Fruit fly (Drosophila melanogaster) whole organism, embryonic: ENCODE results near the gene CG11768.
A peak's percentile ranks its signal among the peaks of the same experiment; 100 is the strongest.

Experiments used
- BEAF-32 ChIP-seq: fragments of 200-800 bp; sonication (Bioruptor generic); optimal IDR thresholded peaks from 3 replicates; lab custom pipeline; 2017; ENCODE audit warnings: missing biosample characterization, missing genetic modification characterization, mild to moderate bottlenecking, moderate library complexity, missing genetic modification reagents
- Bdp1 ChIP-seq: fragments of 200-800 bp; sonication (Bioruptor generic); optimal IDR thresholded peaks from 3 replicates; lab custom pipeline; 2016; ENCODE audit warnings: missing biosample characterization, missing genetic modification characterization
- CG11696 ChIP-seq: fragments of 200-800 bp; sonication (Bioruptor generic); IDR thresholded peaks from 2 replicates; pipeline ENCODE4 v1.3.6; 2022; ENCODE audit warnings: missing biosample characterization, missing genetic modification characterization
- CG14710 ChIP-seq: fragments of 200-800 bp; sonication (Bioruptor generic); optimal IDR thresholded peaks from 3 replicates; lab custom pipeline; 2019; ENCODE audit warnings: missing biosample characterization, mild to moderate bottlenecking, missing genetic modification characterization, moderate library complexity
- CG17802 ChIP-seq: fragments of 200-800 bp; sonication (Bioruptor generic); optimal IDR thresholded peaks from 2 replicates; lab custom pipeline; 2018; ENCODE audit warnings: missing biosample characterization, mild to moderate bottlenecking, missing genetic modification characterization, moderate library complexity
- CG1832 ChIP-seq: fragments of 200-800 bp; sonication (Bioruptor generic); optimal IDR thresholded peaks from 2 replicates; lab custom pipeline; 2017; ENCODE audit warnings: missing biosample characterization, mild to moderate bottlenecking, missing genetic modification characterization, inconsistent platforms
- CG18764 ChIP-seq: fragments of 200-800 bp; sonication (Bioruptor generic); optimal IDR thresholded peaks from 3 replicates; lab custom pipeline; 2016; ENCODE audit warnings: missing biosample characterization, missing genetic modification characterization
- CG30020 ChIP-seq: fragments of 200-800 bp; optimal IDR thresholded peaks from 2 replicates; lab custom pipeline; 2019; ENCODE audit warnings: missing biosample characterization, mild to moderate bottlenecking, missing genetic modification characterization, moderate library complexity
- CG3065 ChIP-seq: fragments of 200-800 bp; sonication (Bioruptor generic); optimal IDR thresholded peaks from 2 replicates; lab custom pipeline; 2016; ENCODE audit warnings: missing biosample characterization, missing genetic modification characterization
- CG31388 ChIP-seq: fragments of 200-800 bp; sonication (Bioruptor generic); optimal IDR thresholded peaks from 2 replicates; lab custom pipeline; 2016; ENCODE audit warnings: missing biosample characterization, missing genetic modification characterization
- CG32767 ChIP-seq: fragments of 200-800 bp; sonication (Bioruptor generic); IDR thresholded peaks from 2 replicates; pipeline ENCODE4 v1.3.6; 2022; ENCODE audit warnings: missing biosample characterization, missing genetic modification characterization
- CG34376 ChIP-seq: fragments of 200-800 bp; sonication (Bioruptor generic); optimal IDR thresholded peaks from 2 replicates; lab custom pipeline; 2018; ENCODE audit warnings: missing biosample characterization, mild to moderate bottlenecking, missing genetic modification characterization
- CG4282 ChIP-seq: fragments of 200-800 bp; sonication (Bioruptor generic); optimal IDR thresholded peaks from 2 replicates; lab custom pipeline; 2016; ENCODE audit warnings: missing biosample characterization, missing genetic modification characterization
- CG7928 ChIP-seq: fragments of 200-800 bp; sonication (Bioruptor generic); optimal IDR thresholded peaks from 2 replicates; lab custom pipeline; 2017; ENCODE audit warnings: missing biosample characterization, mild to moderate bottlenecking, missing genetic modification characterization
- CG8944 ChIP-seq: fragments of 200-800 bp; sonication (Bioruptor generic); optimal IDR thresholded peaks from 3 replicates; lab custom pipeline; 2016; ENCODE audit warnings: missing biosample characterization, missing genetic modification characterization
- CG9797 ChIP-seq: fragments of 200-800 bp; sonication (Bioruptor generic); optimal IDR thresholded peaks from 3 replicates; lab custom pipeline; 2018; ENCODE audit warnings: missing biosample characterization, mild to moderate bottlenecking, missing genetic modification characterization
- CG9817 ChIP-seq: fragments of 200-800 bp; sonication (Bioruptor generic); optimal IDR thresholded peaks from 2 replicates; lab custom pipeline; 2018; ENCODE audit warnings: missing biosample characterization, mild to moderate bottlenecking, missing genetic modification characterization, moderate library complexity
- Dip2 ChIP-seq: fragments of 200-800 bp; sonication (Bioruptor generic); IDR thresholded peaks from 2 replicates; pipeline ENCODE4 v1.3.6; 2022; ENCODE audit warnings: missing biosample characterization, missing genetic modification characterization
- Dp ChIP-seq: fragments of 200-800 bp; sonication (Bioruptor generic); optimal IDR thresholded peaks from 2 replicates; lab custom pipeline; 2018; ENCODE audit warnings: missing biosample characterization, mild to moderate bottlenecking, missing genetic modification characterization, moderate library complexity
- Ets65A ChIP-seq: fragments of 200-800 bp; sonication (Bioruptor generic); peaks from one replicate; lab custom pipeline; 2016; ENCODE audit warnings: missing biosample characterization, missing genetic modification characterization
- GATAe ChIP-seq: fragments of 200-800 bp; sonication (Bioruptor generic); conservative IDR thresholded peaks from 2 replicates; pipeline ENCODE4 v1.3.6; 2022; ENCODE audit warnings: missing biosample characterization, missing genetic modification characterization
- Gug ChIP-seq: fragments of 200-800 bp; sonication (Bioruptor generic); IDR thresholded peaks from 4 replicates; pipeline ENCODE4 v1.3.6; 2022; ENCODE audit warnings: missing biosample characterization, missing genetic modification characterization
- Hey ChIP-seq: fragments of 200-800 bp; sonication (Bioruptor generic); optimal IDR thresholded peaks from 3 replicates; lab custom pipeline; 2018; ENCODE audit warnings: missing biosample characterization, mild to moderate bottlenecking, missing genetic modification characterization
- Jarid2 ChIP-seq: fragments of 200-800 bp; sonication (Bioruptor generic); optimal IDR thresholded peaks from 3 replicates; lab custom pipeline; 2017; ENCODE audit warnings: mild to moderate bottlenecking, missing biosample characterization, missing genetic modification reagents, missing genetic modification characterization
- Lim3 ChIP-seq: fragments of 200-800 bp; sonication (Bioruptor generic); IDR thresholded peaks from 2 replicates; pipeline ENCODE4 v1.3.6; 2022; ENCODE audit warnings: missing biosample characterization, missing genetic modification characterization
- MBD-R2 ChIP-seq: fragments of 200-800 bp; sonication (Bioruptor generic); IDR thresholded peaks from 2 replicates; pipeline ENCODE4 v1.3.6; 2022; ENCODE audit warnings: missing biosample characterization, missing genetic modification characterization
- MESR4 ChIP-seq: fragments of 200-800 bp; sonication (Bioruptor generic); optimal IDR thresholded peaks from 2 replicates; lab custom pipeline; 2018; ENCODE audit warnings: missing biosample characterization, mild to moderate bottlenecking, missing genetic modification characterization, moderate library complexity
- NC2α ChIP-seq: fragments of 200-800 bp; sonication (Bioruptor generic); optimal IDR thresholded peaks from 2 replicates; lab custom pipeline; 2016; ENCODE audit warnings: missing biosample characterization, missing genetic modification characterization
- Nf-YC ChIP-seq: fragments of 200-800 bp; optimal IDR thresholded peaks from 3 replicates; lab custom pipeline; 2019; ENCODE audit warnings: missing biosample characterization, mild to moderate bottlenecking, missing genetic modification characterization, moderate library complexity
- Optix ChIP-seq: fragments of 200-800 bp; sonication (Bioruptor generic); IDR thresholded peaks from 3 replicates; pipeline ENCODE4 v1.3.6; 2022; ENCODE audit warnings: missing biosample characterization, missing genetic modification characterization
- Ssrp ChIP-seq: fragments of 200-800 bp; sonication (Bioruptor generic); optimal IDR thresholded peaks from 2 replicates; lab custom pipeline; 2018; ENCODE audit warnings: missing biosample characterization, mild to moderate bottlenecking, missing genetic modification characterization, moderate library complexity
- Taf1 ChIP-seq: fragments of 200-800 bp; sonication (Bioruptor generic); IDR thresholded peaks from 2 replicates; pipeline ENCODE4 v1.3.6; 2022; ENCODE audit warnings: missing biosample characterization, missing genetic modification characterization
- Tbp ChIP-seq: fragments of >200 bp; optimal IDR thresholded peaks from 2 replicates; lab custom pipeline; 2018; ENCODE audit warnings: missing biosample characterization, missing genetic modification characterization
- YL-1 ChIP-seq: fragments of 200-800 bp; sonication (Bioruptor generic); optimal IDR thresholded peaks from 3 replicates; lab custom pipeline; 2017; ENCODE audit warnings: missing biosample characterization, mild to moderate bottlenecking, missing genetic modification characterization
- cg ChIP-seq: fragments of 200-800 bp; sonication (Bioruptor generic); optimal IDR thresholded peaks from 3 replicates; lab custom pipeline; 2019; ENCODE audit warnings: missing biosample characterization, mild to moderate bottlenecking, missing genetic modification characterization, moderate library complexity
- chif ChIP-seq, 2 experiments: fragments of 200-800 bp; sonication (Bioruptor generic); optimal IDR thresholded peaks; 3 replicates each; lab custom pipeline; 2016; ENCODE audit warnings: missing biosample characterization in 2 of 2, missing genetic modification characterization in 2 of 2
- cwo ChIP-seq: fragments of 200-800 bp; sonication (Bioruptor generic); optimal IDR thresholded peaks from 3 replicates; lab custom pipeline; 2017; ENCODE audit warnings: missing biosample characterization, missing genetic modification characterization, mild to moderate bottlenecking, moderate library complexity, missing genetic modification reagents
- dmrt99B ChIP-seq: fragments of 200-800 bp; sonication (Bioruptor generic); optimal IDR thresholded peaks from 2 replicates; lab custom pipeline; 2018; ENCODE audit warnings: missing biosample characterization, mild to moderate bottlenecking, missing genetic modification characterization, moderate library complexity
- dpn ChIP-seq, 2 experiments: fragments of 200-800 bp; sonication (Bioruptor generic); optimal IDR thresholded peaks; 3 replicates each; lab custom pipeline; 2016; ENCODE audit warnings: missing biosample characterization in 2 of 2, missing genetic modification characterization in 2 of 2
- dysf ChIP-seq: fragments of 200-800 bp; sonication (Bioruptor generic); IDR thresholded peaks from 3 replicates; pipeline ENCODE4 v1.3.6; 2022; ENCODE audit warnings: missing biosample characterization, missing genetic modification characterization
- gcm2 ChIP-seq: fragments of 200-800 bp; sonication (Bioruptor generic); optimal IDR thresholded peaks from 2 replicates; lab custom pipeline; 2016; ENCODE audit warnings: missing biosample characterization, missing genetic modification characterization
- gsb ChIP-seq: fragments of 200-800 bp; sonication (Bioruptor generic); IDR thresholded peaks from 2 replicates; pipeline ENCODE4 v1.3.6; 2022; ENCODE audit warnings: missing biosample characterization, missing genetic modification characterization
- hb ChIP-seq: fragments of 200-800 bp; sonication (Bioruptor generic); IDR thresholded peaks from 3 replicates; pipeline ENCODE4 v1.3.6; 2022; ENCODE audit warnings: missing biosample characterization, missing genetic modification characterization; ENCODE audit not compliant: partially characterized antibody
- kah ChIP-seq: fragments of 200-800 bp; sonication (Bioruptor generic); optimal IDR thresholded peaks from 2 replicates; lab custom pipeline; 2018; ENCODE audit warnings: missing biosample characterization, mild to moderate bottlenecking, missing genetic modification characterization
- ken ChIP-seq: fragments of 200-800 bp; sonication (Bioruptor generic); IDR thresholded peaks from 3 replicates; pipeline ENCODE4 v1.3.6; 2022; ENCODE audit warnings: missing biosample characterization, missing genetic modification characterization
- klu ChIP-seq: fragments of 200-800 bp; sonication (Bioruptor generic); IDR thresholded peaks from 2 replicates; pipeline ENCODE4 v1.3.6; 2022; ENCODE audit warnings: missing biosample characterization, missing genetic modification characterization
- otp ChIP-seq: fragments of 200-800 bp; sonication (Bioruptor generic); IDR thresholded peaks from 3 replicates; pipeline ENCODE4, ENCODE4 v1.3.6; 2022; ENCODE audit warnings: missing biosample characterization, missing genetic modification characterization
- pnt ChIP-seq: fragments of 200-800 bp; sonication (Bioruptor generic); optimal IDR thresholded peaks from 3 replicates; lab custom pipeline; 2016; ENCODE audit warnings: missing biosample characterization, missing genetic modification characterization
- sc ChIP-seq, 3 experiments: fragments of >200 bp in 2 of 3; fragments of 200-800 bp in 1 of 3; sonication (Bioruptor generic) in 1 of 3; optimal IDR thresholded peaks; 2 replicates in 2 of 3; 3 replicates in 1 of 3; lab custom pipeline; 2017; ENCODE audit warnings: mild to moderate bottlenecking in 1 of 3, missing biosample characterization in 1 of 3, missing genetic modification characterization in 1 of 3, missing genetic modification reagents in 1 of 3
- schlank ChIP-seq: fragments of 200-800 bp; sonication (Bioruptor generic); optimal IDR thresholded peaks from 2 replicates; lab custom pipeline; 2018; ENCODE audit warnings: missing biosample characterization, mild to moderate bottlenecking, missing genetic modification characterization
- vfl ChIP-seq: fragments of 200-800 bp; sonication (Bioruptor generic); optimal IDR thresholded peaks from 2 replicates; lab custom pipeline; 2016; ENCODE audit warnings: missing biosample characterization, missing genetic modification characterization

CG11768 gene

dm6 chr3R:8801126-8801762 is 33.2 kb upstream of the CG11768 start, which contains the start of the genes Pif1A, Pif1B and CCT7 (continued):
- no peak for TF ChIP-seq CG3065
- TF ChIP-seq CG4282 (GFP tag; lab: Kevin White, UChicago): no peak
- no peak for TF ChIP-seq CG9817 (tag; lab: Kevin White, UChicago)
- no peak for TF ChIP-seq Optix
- TF ChIP-seq kah: no peak
- TF ChIP-seq Hey (tag; lab: Kevin White, UChicago): no peak
- TF ChIP-seq Jarid2 (GFP tag; lab: Kevin White, UChicago): no peak
- TF ChIP-seq sc (optimal IDR thresholded peaks at IDR 0.05; lab: Kevin White, UChicago): no peak
- no peak for TF ChIP-seq sc (GFP tag; optimal IDR thresholded peaks at IDR 0.05; lab: Kevin White, UChicago)
- TF ChIP-seq BEAF-32 (GFP tag; lab: Kevin White, UChicago): peak; percentile 94
- peak; percentile 17 for TF ChIP-seq vfl (GFP tag; lab: Kevin White, UChicago)
- TF ChIP-seq CG30020 (tag; lab: Kevin White, UChicago): peak; percentile 46
- TF ChIP-seq CG34376 (GFP tag; lab: Kevin White, UChicago): peak; percentile 29
- TF ChIP-seq Taf1 (GFP tag; lab: Robert Waterston, UW): no peak
- TF ChIP-seq Ets65A (GFP tag; lab: Kevin White, UChicago): no peak
- TF ChIP-seq NC2α (GFP tag; lab: Kevin White, UChicago): no peak
- no peak for TF ChIP-seq Bdp1
- TF ChIP-seq CG31388 (GFP tag; lab: Kevin White, UChicago): no peak
- peak; percentile 79 for TF ChIP-seq Dp (GFP tag; lab: Kevin White, UChicago)
- no peak for TF ChIP-seq chif (GFP tag; optimal IDR thresholded peaks at IDR 0.05; lab: Kevin White, UChicago)
- TF ChIP-seq pnt (GFP tag; lab: Kevin White, UChicago): no peak
- TF ChIP-seq Lim3 (GFP tag; lab: Robert Waterston, UW): no peak
- TF ChIP-seq ken (GFP tag; lab: Robert Waterston, UW): no peak
- TF ChIP-seq CG17802 (tag; lab: Kevin White, UChicago): peak; percentile 78
- no peak for TF ChIP-seq CG1832
- TF ChIP-seq cwo (GFP tag; lab: Kevin White, UChicago): no peak
- no peak for TF ChIP-seq gcm2 (GFP tag; lab: Kevin White, UChicago)
- TF ChIP-seq Tbp (GFP tag; lab: Kevin White, UChicago): no peak
- TF ChIP-seq hb (GFP tag; lab: Robert Waterston, UW): peak; percentile 86
- TF ChIP-seq dmrt99B (tag; lab: Kevin White, UChicago): no peak
- TF ChIP-seq Dip2: no peak
- no peak for TF ChIP-seq Gug (GFP tag; lab: Robert Waterston, UW)
- peak; percentile 66 for TF ChIP-seq MESR4 (GFP tag; lab: Kevin White, UChicago)
- TF ChIP-seq GATAe (GFP tag; lab: Robert Waterston, UW): no peak
- TF ChIP-seq MBD-R2 (GFP tag; lab: Robert Waterston, UW): peak; percentile 62
- TF ChIP-seq CG7928 (GFP tag; lab: Kevin White, UChicago): no peak
- peak; percentile 80 for TF ChIP-seq CG9797
- no peak for TF ChIP-seq CG18764 (GFP tag; lab: Kevin White, UChicago)
- TF ChIP-seq Ssrp (tag; lab: Kevin White, UChicago): no peak
- TF ChIP-seq klu: no peak
- TF ChIP-seq CG8944: no peak
- TF ChIP-seq CG11696: no peak
- peak; percentile 25 to 45 for TF ChIP-seq dpn (GFP tag; optimal IDR thresholded peaks at IDR 0.05; lab: Kevin White, UChicago)
- peak; percentile 5 for TF ChIP-seq Nf-YC
- TF ChIP-seq dysf (GFP tag; lab: Robert Waterston, UW): no peak
- peak; percentile 71 for TF ChIP-seq CG14710
- no peak for TF ChIP-seq cg (GFP tag; lab: Kevin White, UChicago)
- no peak for TF ChIP-seq schlank (tag; lab: Kevin White, UChicago)
- no peak for TF ChIP-seq otp (GFP tag; lab: Robert Waterston, UW)
- TF ChIP-seq CG32767 (GFP tag; lab: Robert Waterston, UW): no peak
- no peak for TF ChIP-seq gsb (GFP tag; lab: Robert Waterston, UW)
- peak; percentile 86 for TF ChIP-seq YL-1 (GFP tag; lab: Kevin White, UChicago)
